Fruit fly (Drosophila melanogaster) whole organism, wandering third instar larva: ENCODE data around the gene CG11791.
A peak's percentile ranks its signal among the peaks of the same experiment; 100 is the strongest.

ENCODE experiments used
- Abd-B ChIP-seq: fragments of >200 bp; optimal IDR thresholded peaks from 2 replicates; lab custom pipeline; 2017; ENCODE audit warnings: missing biosample characterization, missing genetic modification characterization
- CG32264 ChIP-seq: fragments of 200-800 bp; sonication (Bioruptor generic); optimal IDR thresholded peaks from 2 replicates; lab custom pipeline; 2016; ENCODE audit warnings: missing biosample characterization, missing genetic modification characterization
- CG9705 ChIP-seq: fragments of 200-800 bp; sonication (Bioruptor generic); optimal IDR thresholded peaks from 2 replicates; lab custom pipeline; 2018; ENCODE audit warnings: missing biosample characterization, mild to moderate bottlenecking, missing genetic modification characterization
- Dif ChIP-seq: fragments of 200-275, 200-300 bp; sonication (Bioruptor generic); optimal IDR thresholded peaks from 2 replicates; lab custom pipeline; 2018; ENCODE audit warnings: missing biosample characterization, missing genetic modification characterization; ENCODE audit not compliant: partially characterized antibody
- HLH106 ChIP-seq: fragments of 200-800 bp; optimal IDR thresholded peaks from 3 replicates; lab custom pipeline; 2019; ENCODE audit warnings: missing biosample characterization, mild to moderate bottlenecking, missing genetic modification characterization, moderate library complexity
- Hnf4 ChIP-seq: fragments of 200-800 bp; sonication (Bioruptor generic); optimal IDR thresholded peaks from 2 replicates; lab custom pipeline; 2016; ENCODE audit warnings: missing biosample characterization, mild to moderate bottlenecking, missing genetic modification characterization
- Hr78 ChIP-seq: fragments of >200 bp; optimal IDR thresholded peaks from 2 replicates; lab custom pipeline; 2017; ENCODE audit warnings: missing biosample characterization, missing genetic modification characterization
- Hr83 ChIP-seq: fragments of 200-300 bp; sonication (Bioruptor generic); optimal IDR thresholded peaks from 2 replicates; lab custom pipeline; 2016; ENCODE audit warnings: missing biosample characterization, mild to moderate bottlenecking, missing genetic modification characterization, moderate library complexity; ENCODE audit not compliant: poor library complexity, severe bottlenecking
- Jra ChIP-seq: sonication (Bioruptor generic); optimal IDR thresholded peaks from 2 replicates; lab custom pipeline; 2016; ENCODE audit warnings: missing biosample characterization, missing genetic modification characterization
- Mio ChIP-seq: sonication (Bioruptor generic); optimal IDR thresholded peaks from 2 replicates; lab custom pipeline; 2016; ENCODE audit warnings: missing biosample characterization, missing genetic modification characterization
- Myc ChIP-seq: fragments of >200 bp; optimal IDR thresholded peaks from 2 replicates; lab custom pipeline; 2017
- N ChIP-seq: fragments of >200 bp; optimal IDR thresholded peaks from 2 replicates; lab custom pipeline; 2018; ENCODE audit warnings: missing biosample characterization, missing external identifiers, missing genetic modification characterization
- OdsH ChIP-seq: fragments of 200-800 bp; sonication (Bioruptor generic); optimal IDR thresholded peaks from 2 replicates; lab custom pipeline; 2016; ENCODE audit warnings: missing biosample characterization, mild to moderate bottlenecking, missing genetic modification characterization
- Rel ChIP-seq, 2 experiments: fragments of 200-800 bp; sonication (Bioruptor generic) in 1 of 2; optimal IDR thresholded peaks; 2 replicates in 1 of 2; 3 replicates in 1 of 2; lab custom pipeline; 2016 to 2019; ENCODE audit warnings: mild to moderate bottlenecking in 2 of 2, missing biosample characterization in 2 of 2, missing genetic modification characterization in 2 of 2, moderate library complexity in 1 of 2
- Sp1 ChIP-seq: fragments of 200-800 bp; sonication (Bioruptor generic); optimal IDR thresholded peaks from 3 replicates; lab custom pipeline; 2019; ENCODE audit warnings: missing biosample characterization, mild to moderate bottlenecking, missing genetic modification characterization, moderate library complexity
- Vsx2 ChIP-seq: fragments of 200-300, 225-300 bp; sonication (Bioruptor generic); optimal IDR thresholded peaks from 2 replicates; lab custom pipeline; 2018; ENCODE audit warnings: missing biosample characterization, missing genetic modification characterization; ENCODE audit not compliant: partially characterized antibody
- brk ChIP-seq: fragments of 200-800 bp; sonication (Bioruptor generic); optimal IDR thresholded peaks from 2 replicates; lab custom pipeline; 2016; ENCODE audit warnings: missing biosample characterization, mild to moderate bottlenecking, missing genetic modification characterization
- dl ChIP-seq, 2 experiments: fragments of 175-275, 200-275 bp in 1 of 2; fragments of 200-275 bp in 1 of 2; sonication (Bioruptor generic); optimal IDR thresholded peaks; lab custom pipeline; 2018; ENCODE audit warnings: mild to moderate bottlenecking in 2 of 2, missing biosample characterization in 2 of 2, missing genetic modification characterization in 2 of 2, moderate library complexity in 2 of 2; ENCODE audit not compliant: partially characterized antibody in 2 of 2, insufficient read depth in 1 of 2
- dsf ChIP-seq: sonication (Bioruptor generic); optimal IDR thresholded peaks from 2 replicates; lab custom pipeline; 2016; ENCODE audit warnings: missing biosample characterization, missing genetic modification characterization, borderline replicate concordance
- ey ChIP-seq: fragments of 200-800 bp; sonication (Bioruptor generic); optimal IDR thresholded peaks from 2 replicates; lab custom pipeline; 2016; ENCODE audit warnings: missing biosample characterization, missing genetic modification characterization
- foxo ChIP-seq, 2 experiments: fragments of 200-800 bp; sonication (Bioruptor generic); optimal IDR thresholded peaks; 2 replicates in 1 of 2; 3 replicates in 1 of 2; lab custom pipeline; 2016 to 2017; ENCODE audit warnings: missing biosample characterization in 2 of 2, missing genetic modification characterization in 2 of 2
- fru ChIP-seq: fragments of 200-800 bp; sonication (Bioruptor generic); optimal IDR thresholded peaks from 3 replicates; lab custom pipeline; 2016; ENCODE audit warnings: missing biosample characterization, mild to moderate bottlenecking, missing genetic modification characterization
- jim ChIP-seq: fragments of 175-275, 200-325 bp; sonication (Bioruptor generic); optimal IDR thresholded peaks from 2 replicates; lab custom pipeline; 2016; ENCODE audit warnings: missing biosample characterization, mild to moderate bottlenecking, missing genetic modification characterization
- lola ChIP-seq: fragments of >200 bp; optimal IDR thresholded peaks from 2 replicates; lab custom pipeline; 2017; ENCODE audit warnings: missing biosample characterization, missing genetic modification characterization
- rgr ChIP-seq: fragments of 200-800 bp; sonication (Bioruptor generic); optimal IDR thresholded peaks from 3 replicates; lab custom pipeline; 2016; ENCODE audit warnings: missing biosample characterization, mild to moderate bottlenecking, missing genetic modification characterization
- sage ChIP-seq: fragments of 200-800 bp; sonication (Bioruptor generic); optimal IDR thresholded peaks from 2 replicates; lab custom pipeline; 2016; ENCODE audit warnings: missing biosample characterization, mild to moderate bottlenecking, missing genetic modification characterization
- tai ChIP-seq: sonication (Bioruptor generic); optimal IDR thresholded peaks from 2 replicates; lab custom pipeline; 2016; ENCODE audit warnings: missing biosample characterization, missing genetic modification characterization
- woc ChIP-seq: sonication (Bioruptor generic); optimal IDR thresholded peaks from 2 replicates; lab custom pipeline; 2016; ENCODE audit warnings: missing biosample characterization, mild to moderate bottlenecking, missing genetic modification characterization

CG11791 gene

DNA sequence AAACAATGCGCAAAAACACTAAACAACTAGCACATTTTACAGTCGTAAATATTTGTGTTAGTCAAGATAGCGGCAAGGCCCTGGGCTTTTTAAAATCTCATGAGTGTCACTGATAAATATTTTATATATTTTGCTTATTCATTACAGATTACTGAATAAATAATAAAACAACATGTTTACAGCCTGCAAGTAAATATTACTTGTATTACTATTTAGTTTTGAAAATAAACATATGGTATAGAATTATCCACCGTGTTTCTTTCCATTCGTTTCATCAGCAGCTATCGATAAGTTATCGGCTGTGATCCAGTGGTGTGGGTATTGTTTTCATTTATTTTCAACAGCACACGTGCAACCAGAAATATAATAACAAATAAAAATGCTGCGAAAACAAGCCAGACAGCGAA, 25.1 kb downstream of the CG11791 start, which contains the start of the genes shams and CG11920:
Gene shams (minus strand): TSS at position 50 of the 407 bp plus-strand sequence.
Gene CG11920 (plus strand): TSS at position 320 of the 407 bp plus-strand sequence.
- TF ChIP-seq foxo (GFP tag; optimal IDR thresholded peaks at IDR 0.05; lab: Kevin White, UChicago) (no peak), Rel (GFP tag; optimal IDR thresholded peaks at IDR 0.05; lab: Kevin White, UChicago) (no peak), Rel (tag; optimal IDR thresholded peaks at IDR 0.05; lab: Kevin White, UChicago) (peak; percentile 17), Mio (no peak), OdsH (peak; percentile 25), Jra (GFP tag; lab: Kevin White, UChicago) (peak; percentile 13), Myc (lab: Kevin White, UChicago) (peak; percentile 47), woc (GFP tag; lab: Kevin White, UChicago) (peak; percentile 55), brk (peak; percentile 73), Sp1 (no peak), Hr83 (GFP tag; lab: Kevin White, UChicago) (no peak), HLH106 (tag; lab: Kevin White, UChicago) (peak; percentile 17), Hr78 (GFP tag; lab: Kevin White, UChicago) (no peak), Hnf4 (GFP tag; lab: Kevin White, UChicago) (peak; percentile 20), jim (GFP tag; lab: Kevin White, UChicago) (no peak)

DNA sequence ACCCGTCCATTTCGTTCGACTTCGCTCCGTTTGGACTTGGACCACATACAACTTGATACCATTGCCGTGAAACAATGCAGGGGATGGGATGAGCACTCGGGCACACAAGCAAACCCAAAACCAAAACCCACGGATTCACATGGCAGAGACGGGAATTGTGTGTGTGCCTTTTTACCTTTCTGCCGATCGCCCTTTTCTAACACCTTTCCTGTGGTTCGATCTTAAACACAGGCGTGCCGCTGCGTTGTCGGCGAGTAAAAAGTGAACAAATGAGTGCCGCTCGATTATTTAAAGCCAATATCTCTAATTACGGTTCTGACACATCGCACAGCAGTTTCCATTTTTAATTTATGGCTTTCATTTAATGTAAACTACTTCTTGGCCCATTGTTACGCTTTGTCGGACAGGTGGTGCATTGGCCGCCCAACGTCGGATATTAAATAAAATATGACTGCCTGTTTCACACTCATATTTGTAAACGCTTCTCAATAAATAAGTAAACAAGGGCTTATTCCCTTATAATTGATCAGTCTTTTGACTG, 27.9 kb downstream of the CG11791 start:
- TF ChIP-seq Rel (GFP tag; optimal IDR thresholded peaks at IDR 0.05; lab: Kevin White, UChicago) = no peak
- no peak for TF ChIP-seq Rel (tag; optimal IDR thresholded peaks at IDR 0.05; lab: Kevin White, UChicago)
- TF ChIP-seq tai = no peak
- TF ChIP-seq rgr (GFP tag; lab: Kevin White, UChicago) = no peak
- TF ChIP-seq CG9705 (GFP tag; lab: Kevin White, UChicago) = no peak
- no peak for TF ChIP-seq ey (GFP tag; lab: Kevin White, UChicago)
- TF ChIP-seq Hnf4 (GFP tag; lab: Kevin White, UChicago) = no peak
- TF ChIP-seq dsf (GFP tag; lab: Kevin White, UChicago) = no peak
- TF ChIP-seq Vsx2 (GFP tag; lab: Kevin White, UChicago) = no peak
- TF ChIP-seq N (GFP tag; lab: Kevin White, UChicago) = no peak
- TF ChIP-seq lola = no peak
- no peak for TF ChIP-seq Hr83 (GFP tag; lab: Kevin White, UChicago)

dm6 chr3R:25078665-25079064, 29.2 kb downstream of the CG11791 start:
- TF ChIP-seq Hr78 (GFP tag; lab: Kevin White, UChicago) = no peak
- TF ChIP-seq HLH106 (tag; lab: Kevin White, UChicago) = no peak
- no peak for TF ChIP-seq jim (GFP tag; lab: Kevin White, UChicago)
- no peak for TF ChIP-seq rgr (GFP tag; lab: Kevin White, UChicago)
- no peak for TF ChIP-seq dsf (GFP tag; lab: Kevin White, UChicago)
- TF ChIP-seq OdsH = no peak
- no peak for TF ChIP-seq CG9705 (GFP tag; lab: Kevin White, UChicago)
- no peak for TF ChIP-seq Dif (GFP tag; lab: Kevin White, UChicago)
- TF ChIP-seq dl (GFP tag; optimal IDR thresholded peaks at IDR 0.05; lab: Kevin White, UChicago; ENCODE audit: insufficient read depth in 1 of 2, partially characterized antibody in 2 of 2) = no peak
- TF ChIP-seq fru (GFP tag; lab: Kevin White, UChicago) = no peak
- TF ChIP-seq Abd-B (GFP tag; lab: Kevin White, UChicago) = no peak
- TF ChIP-seq woc (GFP tag; lab: Kevin White, UChicago) = no peak
- TF ChIP-seq Vsx2 (GFP tag; lab: Kevin White, UChicago) = no peak
- no peak for TF ChIP-seq lola
- no peak for TF ChIP-seq CG32264 (GFP tag; lab: Kevin White, UChicago)
- TF ChIP-seq sage = no peak
- TF ChIP-seq Hnf4 (GFP tag; lab: Kevin White, UChicago) = no peak

DNA sequence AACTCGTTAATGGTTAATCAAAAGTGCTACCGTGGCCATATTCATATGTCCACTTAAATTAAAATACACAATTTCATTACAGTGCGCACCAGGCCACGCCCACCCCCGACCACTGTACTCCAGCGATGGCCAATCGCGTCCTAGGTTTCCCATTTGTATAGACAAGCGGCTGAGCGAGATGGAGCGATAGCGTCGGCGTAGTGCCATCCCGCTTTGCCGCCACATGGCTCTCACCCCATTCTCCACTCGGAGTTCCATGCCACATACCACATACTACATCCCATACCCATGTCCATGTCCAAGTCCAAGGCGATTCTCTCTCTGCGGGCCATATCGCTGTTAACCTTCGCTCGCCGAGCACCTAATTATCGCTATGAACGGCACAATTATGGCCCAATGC, 31.0 kb downstream of the CG11791 start:
- TF ChIP-seq Hr83 (GFP tag; lab: Kevin White, UChicago) = peak; percentile 57
- TF ChIP-seq ey (GFP tag; lab: Kevin White, UChicago) = no peak
- TF ChIP-seq Dif (GFP tag; lab: Kevin White, UChicago) = peak; percentile 40

- TF ChIP-seq CG32264 (GFP tag; lab: Kevin White, UChicago) = no peak
- TF ChIP-seq Sp1 = no peak
- TF ChIP-seq Vsx2 (GFP tag; lab: Kevin White, UChicago) = peak; percentile 67
- TF ChIP-seq Jra (GFP tag; lab: Kevin White, UChicago) = no peak
- no peak for TF ChIP-seq sage
- TF ChIP-seq Dif (GFP tag; lab: Kevin White, UChicago) = peak; percentile 38
- peak; percentile 38 for TF ChIP-seq woc (GFP tag; lab: Kevin White, UChicago)
Observed at dm6 chr3R:25082348-25082747, 32.9 kb downstream of the CG11791 start, which contains the start of gene fd96Ca. Gene fd96Ca, plus strand, starts transcription at chr3R:25082684.
